Worm (Caenorhabditis elegans) whole organism, early embryonic: ENCODE results near the gene T07C4.12.

Source experiments
- B0310.2 ChIP-seq: sonication (generic microtip); optimal IDR thresholded peaks from 2 replicates; lab custom pipeline; 2016; ENCODE audit warnings: mild to moderate bottlenecking, missing genetic modification characterization, missing compliant biosample characterization
- F13C5.2 ChIP-seq: sonication (generic microtip); optimal IDR thresholded peaks from 2 replicates; lab custom pipeline; 2017; ENCODE audit warnings: mild to moderate bottlenecking, missing genetic modification characterization, inconsistent platforms, missing compliant biosample characterization
- aly-1 ChIP-seq: sonication (generic microtip); optimal IDR thresholded peaks from 2 replicates; lab custom pipeline; 2016; ENCODE audit warnings: missing genetic modification characterization, missing compliant biosample characterization
- ama-1 ChIP-seq: fragments of 150-350 bp; optimal IDR thresholded peaks from 2 replicates; lab custom pipeline; 2014
- ceh-13 ChIP-seq: fragments of 200-800 bp; sonication (Bioruptor generic); optimal IDR thresholded peaks from 2 replicates; lab custom pipeline; 2018; ENCODE audit warnings: mild to moderate bottlenecking, missing genetic modification characterization, missing compliant biosample characterization
- ceh-36 ChIP-seq: sonication (generic microtip); optimal IDR thresholded peaks from 2 replicates; lab custom pipeline; 2016; ENCODE audit warnings: missing genetic modification characterization, inconsistent platforms, missing compliant biosample characterization
- ets-7 ChIP-seq: sonication (generic microtip); optimal IDR thresholded peaks from 2 replicates; lab custom pipeline; 2016; ENCODE audit warnings: missing genotype, missing genetic modification characterization, missing compliant biosample characterization
- flt-1 ChIP-seq: fragments of 200-800 bp; sonication (Bioruptor generic); IDR thresholded peaks from 2 replicates; pipeline ENCODE4 v1.3.6; 2022; ENCODE audit warnings: missing genetic modification characterization, missing compliant biosample characterization
- hmbx-1 ChIP-seq: sonication (generic microtip); optimal IDR thresholded peaks from 2 replicates; lab custom pipeline; 2016; ENCODE audit warnings: mild to moderate bottlenecking, missing genetic modification characterization, missing compliant biosample characterization
- hmg-4 ChIP-seq: fragments of 200-800 bp; sonication (Bioruptor generic); optimal IDR thresholded peaks from 2 replicates; lab custom pipeline; 2018; ENCODE audit warnings: mild to moderate bottlenecking, missing genetic modification characterization, missing compliant biosample characterization
- hnd-1 ChIP-seq: sonication (generic microtip); optimal IDR thresholded peaks from 2 replicates; lab custom pipeline; 2016; ENCODE audit warnings: missing genetic modification characterization, missing compliant biosample characterization
- pes-1 ChIP-seq: fragments of 200-800 bp; sonication (Bioruptor generic); IDR thresholded peaks from 2 replicates; pipeline ENCODE4 v1.3.6; 2022; ENCODE audit warnings: missing genetic modification reagents, missing genetic modification characterization, missing compliant biosample characterization
- scrt-1 ChIP-seq: fragments of 200-800 bp; sonication (Bioruptor generic); IDR thresholded peaks from 2 replicates; pipeline ENCODE4 v1.3.6; 2022; ENCODE audit warnings: missing genetic modification characterization, missing compliant biosample characterization
- sea-1 ChIP-seq: fragments of 200-800 bp; sonication (Bioruptor generic); conservative IDR thresholded peaks from 2 replicates; pipeline ENCODE4 v1.3.6; 2022; ENCODE audit warnings: missing genetic modification characterization, missing compliant biosample characterization
- tbx-11 ChIP-seq: fragments of 200-800 bp; sonication (Bioruptor generic); IDR thresholded peaks from 2 replicates; pipeline ENCODE4 v1.3.6; 2022; ENCODE audit warnings: missing genetic modification characterization, missing compliant biosample characterization
- tbx-37 ChIP-seq: fragments of 200-800 bp; sonication (Bioruptor generic); conservative IDR thresholded peaks from 2 replicates; pipeline ENCODE4 v1.3.6; 2022; ENCODE audit warnings: missing genetic modification reagents, missing genetic modification characterization, missing compliant biosample characterization
- tra-4 ChIP-seq: sonication (generic microtip); optimal IDR thresholded peaks from 2 replicates; lab custom pipeline; 2017; ENCODE audit warnings: missing genetic modification characterization, missing compliant biosample characterization

T07C4.12 gene

ce11 chrIII:10330372-10331062 lies 1.9 kb downstream of the T07C4.12 start, which contains the start of gene nex-2:
TSS of gene nex-2 (minus strand) at chrIII:10330422.
- TF ChIP-seq scrt-1 (GFP tag; lab: Robert Waterston, UW) (no peak), F13C5.2 (no peak)

- no peak for TF ChIP-seq ets-7 (tag; lab: Kevin White, UChicago)
- no peak for TF ChIP-seq aly-1 (tag; lab: Kevin White, UChicago)
- TF ChIP-seq B0310.2, result no peak
- TF ChIP-seq ama-1 (lab: Kevin White, UChicago), result no peak
- no peak for TF ChIP-seq F13C5.2
- no peak for TF ChIP-seq tbx-11 (GFP tag; lab: Robert Waterston, UW)
- TF ChIP-seq ceh-13, result no peak
- no peak for TF ChIP-seq scrt-1 (GFP tag; lab: Robert Waterston, UW)
- TF ChIP-seq pes-1 (GFP tag; lab: Robert Waterston, UW), result no peak
- no peak for TF ChIP-seq hnd-1 (tag; lab: Kevin White, UChicago)
- no peak for TF ChIP-seq tbx-37 (GFP tag; lab: Robert Waterston, UW)
- TF ChIP-seq sea-1 (GFP tag; lab: Robert Waterston, UW), result no peak
- TF ChIP-seq hmbx-1 (tag; lab: Kevin White, UChicago), result no peak
- TF ChIP-seq tra-4 (tag; lab: Kevin White, UChicago), result no peak
- TF ChIP-seq flt-1 (GFP tag; lab: Robert Waterston, UW), result no peak
- no peak for TF ChIP-seq ceh-36 (tag; lab: Kevin White, UChicago)
- no peak for TF ChIP-seq hmg-4 (GFP tag; lab: Kevin White, UChicago)
Measured at ce11 chrIII:10329811-10330210, 2.6 kb downstream of the T07C4.12 start.

ce11 chrIII:10328565-10329541 lies 3.6 kb downstream of the T07C4.12 start:
- TF ChIP-seq aly-1 (tag; lab: Kevin White, UChicago) (no peak), scrt-1 (GFP tag; lab: Robert Waterston, UW) (0 out of 2 replicates have a peak, but pooled peaks have one; percentile 15)

- TF ChIP-seq F13C5.2 (no peak), aly-1 (tag; lab: Kevin White, UChicago) (no peak), ama-1 (lab: Kevin White, UChicago) (no peak), ets-7 (tag; lab: Kevin White, UChicago) (no peak), hmbx-1 (tag; lab: Kevin White, UChicago) (no peak), scrt-1 (GFP tag; lab: Robert Waterston, UW) (no peak), hmg-4 (GFP tag; lab: Kevin White, UChicago) (no peak), ceh-13 (no peak), ceh-36 (tag; lab: Kevin White, UChicago) (no peak), tra-4 (tag; lab: Kevin White, UChicago) (no peak), hnd-1 (tag; lab: Kevin White, UChicago) (no peak), tbx-11 (GFP tag; lab: Robert Waterston, UW) (no peak), pes-1 (GFP tag; lab: Robert Waterston, UW) (no peak), B0310.2 (no peak), tbx-37 (GFP tag; lab: Robert Waterston, UW) (no peak), flt-1 (GFP tag; lab: Robert Waterston, UW) (no peak), sea-1 (GFP tag; lab: Robert Waterston, UW) (no peak)
Measured at ce11 chrIII:10326327-10326726, 6.1 kb downstream of the T07C4.12 start.

- TF ChIP-seq tbx-11 (GFP tag; lab: Robert Waterston, UW) (no peak), hmbx-1 (tag; lab: Kevin White, UChicago) (no peak), flt-1 (GFP tag; lab: Robert Waterston, UW) (no peak), B0310.2 (no peak), F13C5.2 (no peak), ceh-36 (tag; lab: Kevin White, UChicago) (no peak), ceh-13 (no peak), sea-1 (GFP tag; lab: Robert Waterston, UW) (no peak), aly-1 (tag; lab: Kevin White, UChicago) (no peak), scrt-1 (GFP tag; lab: Robert Waterston, UW) (no peak), ets-7 (tag; lab: Kevin White, UChicago) (no peak)
Measured at ce11 chrIII:10320788-10321187, 11.7 kb downstream of the T07C4.12 start, which contains the start of gene sas-7. TSS of gene sas-7 (plus strand) at chrIII:10321019.

- TF ChIP-seq ets-7 (tag; lab: Kevin White, UChicago), result no peak
- no peak for TF ChIP-seq hmg-4 (GFP tag; lab: Kevin White, UChicago)
Measured at ce11 chrIII:10318755-10319154, 13.7 kb downstream of the T07C4.12 start, which contains the start of gene unc-69. TSS of gene unc-69 (plus strand) at chrIII:10318939.

ce11 chrIII:10318062-10318609 lies 14.3 kb downstream of the T07C4.12 start, which contains the start of the genes unc-50 and ostf-4:
TSS of gene unc-50 (minus strand) at chrIII:10318162.
TSS of gene ostf-4 (minus strand) at chrIII:10318559.
- TF ChIP-seq tbx-11 (GFP tag; lab: Robert Waterston, UW), result no peak
- TF ChIP-seq hmg-4 (GFP tag; lab: Kevin White, UChicago), result no peak
- TF ChIP-seq ets-7 (tag; lab: Kevin White, UChicago), result no peak
- no peak for TF ChIP-seq ceh-13
- TF ChIP-seq sea-1 (GFP tag; lab: Robert Waterston, UW), result no peak
- no peak for TF ChIP-seq F13C5.2
- no peak for TF ChIP-seq tra-4 (tag; lab: Kevin White, UChicago)
- TF ChIP-seq pes-1 (GFP tag; lab: Robert Waterston, UW), result no peak
- TF ChIP-seq aly-1 (tag; lab: Kevin White, UChicago), result no peak
- TF ChIP-seq flt-1 (GFP tag; lab: Robert Waterston, UW), result no peak
- TF ChIP-seq tbx-37 (GFP tag; lab: Robert Waterston, UW), result no peak
- no peak for TF ChIP-seq hmbx-1 (tag; lab: Kevin White, UChicago)
- no peak for TF ChIP-seq ama-1 (lab: Kevin White, UChicago)
- TF ChIP-seq ceh-36 (tag; lab: Kevin White, UChicago), result no peak
- no peak for TF ChIP-seq hnd-1 (tag; lab: Kevin White, UChicago)
- TF ChIP-seq B0310.2, result no peak
- TF ChIP-seq scrt-1 (GFP tag; lab: Robert Waterston, UW), result no peak
